Worm (Caenorhabditis elegans) whole organism, late embryonic: ENCODE data around the gene str-172.

Experiments
- C38D4.7 ChIP-seq: fragments of 200-800 bp; sonication (Bioruptor generic); optimal IDR thresholded peaks from 2 replicates; lab custom pipeline; 2018; ENCODE audit warnings: mild to moderate bottlenecking, missing genetic modification characterization, moderate library complexity, missing compliant biosample characterization
- F13H6.1 ChIP-seq: sonication (generic microtip); optimal IDR thresholded peaks from 2 replicates; lab custom pipeline; 2016; ENCODE audit warnings: missing genetic modification characterization, missing compliant biosample characterization
- K09A11.1 ChIP-seq: sonication (generic microtip); optimal IDR thresholded peaks from 2 replicates; lab custom pipeline; 2017; ENCODE audit warnings: antibody characterized with exemption, mild to moderate bottlenecking, missing genetic modification characterization, missing compliant biosample characterization; ENCODE audit not compliant: insufficient read depth
- T23F11.4 ChIP-seq: fragments of 200-800 bp; sonication (Bioruptor generic); optimal IDR thresholded peaks from 2 replicates; lab custom pipeline; 2018; ENCODE audit warnings: mild to moderate bottlenecking, missing genetic modification characterization, missing compliant biosample characterization
- ama-1 ChIP-seq: fragments of 150-350 bp; optimal IDR thresholded peaks from 2 replicates; lab custom pipeline; 2014
- ceh-18 ChIP-seq: sonication (generic microtip); optimal IDR thresholded peaks from 2 replicates; lab custom pipeline; 2016; ENCODE audit warnings: missing genetic modification characterization, missing compliant biosample characterization
- ceh-22 ChIP-seq: sonication (generic microtip); optimal IDR thresholded peaks from 2 replicates; lab custom pipeline; 2017; ENCODE audit warnings: missing biosample characterization, missing genetic modification characterization
- ceh-30 ChIP-seq: fragments of 150-350 bp; optimal IDR thresholded peaks from 2 replicates; lab custom pipeline; 2014; ENCODE audit warnings: missing biosample characterization, missing genetic modification characterization
- ceh-31 ChIP-seq: sonication (generic microtip); optimal IDR thresholded peaks from 2 replicates; lab custom pipeline; 2016; ENCODE audit warnings: missing genetic modification characterization, missing compliant biosample characterization
- ceh-34 ChIP-seq: sonication (generic microtip); optimal IDR thresholded peaks from 2 replicates; lab custom pipeline; 2016; ENCODE audit warnings: mild to moderate bottlenecking, missing genetic modification characterization, missing compliant biosample characterization
- ceh-48 ChIP-seq: sonication (generic microtip); optimal IDR thresholded peaks from 2 replicates; lab custom pipeline; 2016; ENCODE audit warnings: missing genetic modification characterization, inconsistent platforms, missing compliant biosample characterization
- ceh-6 ChIP-seq: fragments of 200-800 bp; sonication (Bioruptor generic); optimal IDR thresholded peaks from 2 replicates; lab custom pipeline; 2018; ENCODE audit warnings: mild to moderate bottlenecking, missing genetic modification characterization, missing compliant biosample characterization
- ceh-9 ChIP-seq: sonication (generic microtip); optimal IDR thresholded peaks from 2 replicates; lab custom pipeline; 2016; ENCODE audit warnings: mild to moderate bottlenecking, missing genetic modification characterization, inconsistent platforms, missing compliant biosample characterization
- che-1 ChIP-seq: sonication (generic microtip); optimal IDR thresholded peaks from 2 replicates; lab custom pipeline; 2016; ENCODE audit warnings: mild to moderate bottlenecking, missing genetic modification characterization, missing compliant biosample characterization
- dmd-4 ChIP-seq: sonication (generic microtip); optimal IDR thresholded peaks from 2 replicates; lab custom pipeline; 2016; ENCODE audit warnings: borderline replicate concordance, missing genetic modification characterization, missing compliant biosample characterization
- dve-1 ChIP-seq: sonication (generic microtip); optimal IDR thresholded peaks from 2 replicates; lab custom pipeline; 2017; ENCODE audit warnings: antibody characterized with exemption, mild to moderate bottlenecking, missing genetic modification characterization, missing compliant biosample characterization
- elt-2 ChIP-seq: sonication (generic microtip); optimal IDR thresholded peaks from 2 replicates; lab custom pipeline; 2016; ENCODE audit warnings: missing genetic modification reagents, missing genetic modification characterization, missing compliant biosample characterization
- elt-4 ChIP-seq: sonication (generic microtip); optimal IDR thresholded peaks from 2 replicates; lab custom pipeline; 2016; ENCODE audit warnings: missing genetic modification characterization, missing compliant biosample characterization
- ets-4 ChIP-seq: sonication (generic microtip); optimal IDR thresholded peaks from 2 replicates; lab custom pipeline; 2016; ENCODE audit warnings: missing genetic modification characterization, missing compliant biosample characterization
- fax-1 ChIP-seq: sonication (generic microtip); optimal IDR thresholded peaks from 2 replicates; lab custom pipeline; 2016; ENCODE audit warnings: missing genotype, missing genetic modification characterization, missing compliant biosample characterization
- fkh-10 ChIP-seq: fragments of 150-350 bp; optimal IDR thresholded peaks from 2 replicates; lab custom pipeline; 2014; ENCODE audit warnings: missing biosample characterization, missing genetic modification reagents, missing genetic modification characterization
- hlh-15 ChIP-seq: sonication (generic microtip); optimal IDR thresholded peaks from 2 replicates; lab custom pipeline; 2016; ENCODE audit warnings: missing genetic modification characterization, missing compliant biosample characterization
- hlh-8 ChIP-seq: sonication (generic microtip); optimal IDR thresholded peaks from 2 replicates; lab custom pipeline; 2016; ENCODE audit warnings: missing genotype, missing genetic modification characterization, missing compliant biosample characterization
- lim-6 ChIP-seq: sonication (generic microtip); optimal IDR thresholded peaks from 2 replicates; lab custom pipeline; 2016; ENCODE audit warnings: missing genetic modification characterization, missing compliant biosample characterization
- lin-11 ChIP-seq: fragments of 200-800 bp; sonication (Bioruptor generic); optimal IDR thresholded peaks from 2 replicates; lab custom pipeline; 2018; ENCODE audit warnings: mild to moderate bottlenecking, missing genetic modification characterization, missing compliant biosample characterization
- madf-2 ChIP-seq: sonication (generic microtip); optimal IDR thresholded peaks from 2 replicates; lab custom pipeline; 2017; ENCODE audit warnings: missing genetic modification characterization, missing compliant biosample characterization
- nfya-1 ChIP-seq: sonication (generic microtip); optimal IDR thresholded peaks from 2 replicates; lab custom pipeline; 2017; ENCODE audit warnings: missing genetic modification characterization, mild to moderate bottlenecking, missing compliant biosample characterization, antibody characterized with exemption, moderate library complexity
- npax-4 ChIP-seq: sonication (generic microtip); optimal IDR thresholded peaks from 2 replicates; lab custom pipeline; 2016; ENCODE audit warnings: missing genetic modification characterization, missing compliant biosample characterization
- pat-9 ChIP-seq: fragments of 200-800 bp; sonication (Bioruptor generic); optimal IDR thresholded peaks from 2 replicates; lab custom pipeline; 2018; ENCODE audit warnings: mild to moderate bottlenecking, missing genetic modification characterization, moderate library complexity, missing compliant biosample characterization
- pax-1 ChIP-seq: fragments of 150-350 bp; optimal IDR thresholded peaks from 2 replicates; lab custom pipeline; 2014; ENCODE audit warnings: missing biosample characterization, missing genetic modification characterization
- pha-2 ChIP-seq: sonication (generic microtip); optimal IDR thresholded peaks from 2 replicates; lab custom pipeline; 2017; ENCODE audit warnings: mild to moderate bottlenecking, missing genetic modification characterization, missing compliant biosample characterization
- pqm-1 ChIP-seq: sonication (generic microtip); optimal IDR thresholded peaks from 2 replicates; lab custom pipeline; 2016; ENCODE audit warnings: missing genetic modification characterization, missing compliant biosample characterization
- ref-2 ChIP-seq: sonication (generic microtip); optimal IDR thresholded peaks from 2 replicates; lab custom pipeline; 2016; ENCODE audit warnings: missing genetic modification characterization, missing compliant biosample characterization
- rnt-1 ChIP-seq: sonication (generic microtip); optimal IDR thresholded peaks from 2 replicates; lab custom pipeline; 2016; ENCODE audit warnings: missing genetic modification characterization, missing compliant biosample characterization
- sdc-2 ChIP-seq: sonication (generic microtip); optimal IDR thresholded peaks from 2 replicates; lab custom pipeline; 2016; ENCODE audit warnings: missing genotype, missing genetic modification characterization, missing compliant biosample characterization
- sox-4 ChIP-seq: sonication (generic microtip); optimal IDR thresholded peaks from 2 replicates; lab custom pipeline; 2017; ENCODE audit warnings: mild to moderate bottlenecking, missing genetic modification characterization, inconsistent platforms, missing compliant biosample characterization
- tbx-2 ChIP-seq: sonication (generic microtip); optimal IDR thresholded peaks from 2 replicates; lab custom pipeline; 2016; ENCODE audit warnings: missing genetic modification characterization, missing compliant biosample characterization
- tbx-7 ChIP-seq: sonication (generic microtip); optimal IDR thresholded peaks from 2 replicates; lab custom pipeline; 2016; ENCODE audit warnings: missing genotype, missing genetic modification characterization, missing compliant biosample characterization
- unc-42 ChIP-seq: sonication (generic microtip); optimal IDR thresholded peaks from 2 replicates; lab custom pipeline; 2016; ENCODE audit warnings: missing genotype, missing genetic modification characterization, missing compliant biosample characterization
- unc-55 ChIP-seq: sonication (generic microtip); optimal IDR thresholded peaks from 2 replicates; lab custom pipeline; 2017; ENCODE audit warnings: missing biosample characterization, missing genetic modification reagents, missing genetic modification characterization
- unc-86 ChIP-seq: sonication (generic microtip); optimal IDR thresholded peaks from 2 replicates; lab custom pipeline; 2016; ENCODE audit warnings: missing genetic modification characterization, missing compliant biosample characterization
- zip-5 ChIP-seq: sonication (generic microtip); optimal IDR thresholded peaks from 2 replicates; lab custom pipeline; 2016; ENCODE audit warnings: missing genetic modification characterization, missing compliant biosample characterization

Gene str-172

ce11 chrIV:4905645-4906135 is 38.2 kb upstream of the str-172 start, which contains the start of gene T08B6.4:
T08B6.4 (plus strand) TSS chrIV:4905695.
- TF ChIP-seq pat-9 (tag; lab: Kevin White, UChicago) (no peak), ceh-30 (tag; lab: Kevin White, UChicago) (no peak), tbx-2 (tag; lab: Kevin White, UChicago) (no peak), unc-86 (no peak), zip-5 (no peak), hlh-15 (tag; lab: Kevin White, UChicago) (no peak), dve-1 (no peak), npax-4 (tag; lab: Kevin White, UChicago) (no peak), unc-42 (tag; lab: Kevin White, UChicago) (no peak), rnt-1 (tag; lab: Kevin White, UChicago) (no peak), ceh-34 (no peak), elt-2 (tag; lab: Kevin White, UChicago) (no peak), ceh-18 (tag; lab: Kevin White, UChicago) (no peak), lin-11 (tag; lab: Kevin White, UChicago) (no peak), T23F11.4 (GFP tag; lab: Kevin White, UChicago) (no peak)

- TF ChIP-seq nfya-1 (tag; lab: Kevin White, UChicago) (no peak), pha-2 (tag; lab: Kevin White, UChicago) (no peak), sox-4 (no peak), fkh-10 (GFP tag; lab: Kevin White, UChicago) (no peak), zip-5 (no peak), unc-55 (no peak), lim-6 (no peak), ceh-22 (tag; lab: Kevin White, UChicago) (no peak), ets-4 (no peak), F13H6.1 (tag; lab: Kevin White, UChicago) (no peak), C38D4.7 (GFP tag; lab: Kevin White, UChicago) (no peak), dmd-4 (tag; lab: Kevin White, UChicago) (no peak), sdc-2 (no peak), ceh-34 (no peak)
- TF ChIP-seq, all 69 proteins: peak for 0
Observed at ce11 chrIV:4903961-4904360, 36.5 kb upstream of the str-172 start, which contains the start of gene str-161. str-161 (minus strand) TSS chrIV:4904061.

- TF ChIP-seq K09A11.1 (no peak), zip-5 (no peak), npax-4 (tag; lab: Kevin White, UChicago) (no peak), fax-1 (no peak), unc-42 (tag; lab: Kevin White, UChicago) (no peak), hlh-8 (tag; lab: Kevin White, UChicago) (no peak), C38D4.7 (GFP tag; lab: Kevin White, UChicago) (no peak), ceh-18 (tag; lab: Kevin White, UChicago) (no peak), ceh-48 (no peak), tbx-7 (tag; lab: Kevin White, UChicago) (no peak), ama-1 (lab: Kevin White, UChicago) (no peak), ceh-31 (no peak), ceh-9 (no peak), unc-86 (no peak), lin-11 (tag; lab: Kevin White, UChicago) (no peak), madf-2 (tag; lab: Kevin White, UChicago) (no peak), ceh-6 (GFP tag; lab: Kevin White, UChicago) (no peak)
Observed at ce11 chrIV:4890543-4890942, 23.0 kb upstream of the str-172 start, which contains the start of gene T08B6.9. T08B6.9 (plus strand) TSS chrIV:4890843.

- TF ChIP-seq pqm-1 (no peak), elt-4 (tag; lab: Kevin White, UChicago) (no peak), che-1 (tag; lab: Kevin White, UChicago) (no peak), zip-5 (no peak), dmd-4 (tag; lab: Kevin White, UChicago) (no peak), ref-2 (tag; lab: Kevin White, UChicago) (no peak), npax-4 (tag; lab: Kevin White, UChicago) (no peak), pax-1 (tag; lab: Kevin White, UChicago) (no peak)
Observed at ce11 chrIV:4889613-4890012, 22.1 kb upstream of the str-172 start, which contains the start of gene sgnh-1. sgnh-1 (plus strand) TSS chrIV:4889913.
